Worm (Caenorhabditis elegans) whole organism, L3 larva: ENCODE measurements around the gene C29E4.15.
A peak's percentile ranks its signal among the peaks of the same experiment; 100 is the strongest.
"Not testable (repeated sequence)": the region's sequence is repeated elsewhere in the genome, so short reads cannot be mapped to it uniquely, and the experiment has no call there.

Source experiments
- R02D3.7 ChIP-seq: fragments of 150-350 bp; optimal IDR thresholded peaks from 2 replicates; lab custom pipeline; 2014; ENCODE audit warnings: missing biosample characterization, missing genetic modification characterization
- ZK546.5 ChIP-seq: sonication (generic microtip); optimal IDR thresholded peaks from 2 replicates; lab custom pipeline; 2017; ENCODE audit warnings: missing biosample characterization, missing genetic modification characterization
- aly-2 ChIP-seq: fragments of 150-350 bp; optimal IDR thresholded peaks from 2 replicates; lab custom pipeline; 2014; ENCODE audit warnings: missing biosample characterization, missing genetic modification characterization
- ama-1 ChIP-seq: fragments of 150-350 bp; optimal IDR thresholded peaks from 2 replicates; lab custom pipeline; 2018
- ceh-28 ChIP-seq: fragments of 150-350 bp; optimal IDR thresholded peaks from 2 replicates; lab custom pipeline; 2014; ENCODE audit warnings: missing biosample characterization, missing genetic modification reagents, missing genetic modification characterization
- ceh-82 ChIP-seq: fragments of 150-350 bp; optimal IDR thresholded peaks from 2 replicates; lab custom pipeline; 2014; ENCODE audit warnings: missing biosample characterization, missing genetic modification characterization
- ceh-9 ChIP-seq: sonication (generic microtip); optimal IDR thresholded peaks from 2 replicates; lab custom pipeline; 2018; ENCODE audit warnings: missing biosample characterization, missing genetic modification characterization
- daf-12 ChIP-seq: fragments of 150-350 bp; optimal IDR thresholded peaks from 2 replicates; lab custom pipeline; 2014; ENCODE audit warnings: missing biosample characterization, missing genetic modification reagents, missing genetic modification characterization
- egl-27 ChIP-seq: sonication (generic microtip); optimal IDR thresholded peaks from 4 replicates; lab custom pipeline; 2017; ENCODE audit warnings: missing biosample characterization, missing genetic modification reagents, missing genetic modification characterization
- egl-5 ChIP-seq: fragments of 150-350 bp; optimal IDR thresholded peaks from 2 replicates; lab custom pipeline; 2017; ENCODE audit warnings: missing biosample characterization, missing genetic modification reagents, missing genetic modification characterization, inconsistent platforms
- elt-1 ChIP-seq: fragments of 150-350 bp; optimal IDR thresholded peaks from 2 replicates; lab custom pipeline; 2014; ENCODE audit warnings: missing biosample characterization, missing genetic modification characterization
- elt-3 ChIP-seq, 3 experiments: fragments of 150-350 bp in 1 of 3; sonication (generic microtip) in 2 of 3; optimal IDR thresholded peaks; 2 replicates in 2 of 3; 4 replicates in 1 of 3; lab custom pipeline; 2014 to 2017; ENCODE audit warnings: missing biosample characterization in 3 of 3, missing genetic modification characterization in 3 of 3
- eor-1 ChIP-seq, 2 experiments: fragments of 150-350 bp; optimal IDR thresholded peaks; 2 replicates each; lab custom pipeline; 2014 to 2018; ENCODE audit warnings: missing biosample characterization in 2 of 2, missing genetic modification characterization in 2 of 2
- fkh-10 ChIP-seq: sonication (generic microtip); optimal IDR thresholded peaks from 2 replicates; lab custom pipeline; 2017; ENCODE audit warnings: missing biosample characterization, missing genetic modification reagents, missing genetic modification characterization
- hmg-11 ChIP-seq: sonication (generic microtip); optimal IDR thresholded peaks from 2 replicates; lab custom pipeline; 2016; ENCODE audit warnings: missing genetic modification characterization, missing compliant biosample characterization
- jun-1 ChIP-seq: fragments of 150-350 bp; optimal IDR thresholded peaks from 2 replicates; lab custom pipeline; 2014; ENCODE audit warnings: missing biosample characterization, missing genetic modification reagents, missing genetic modification characterization
- lin-15B ChIP-seq: fragments of 150-350 bp; optimal IDR thresholded peaks from 2 replicates; lab custom pipeline; 2014; ENCODE audit warnings: missing biosample characterization, missing genetic modification characterization
- lin-39 ChIP-seq: fragments of 150-350 bp; optimal IDR thresholded peaks from 2 replicates; lab custom pipeline; 2018; ENCODE audit warnings: missing biosample characterization, missing genetic modification reagents, missing genetic modification characterization
- lsy-12 ChIP-seq: sonication (generic microtip); optimal IDR thresholded peaks from 2 replicates; lab custom pipeline; 2016; ENCODE audit warnings: mild to moderate bottlenecking, missing genetic modification characterization, missing compliant biosample characterization
- mdl-1 ChIP-seq: fragments of 150-350 bp; optimal IDR thresholded peaks from 2 replicates; lab custom pipeline; 2014; ENCODE audit warnings: missing biosample characterization, missing genetic modification characterization
- mml-1 ChIP-seq: fragments of 150-350 bp; sonication (generic microtip); optimal IDR thresholded peaks from 3 replicates; lab custom pipeline; 2014; ENCODE audit warnings: missing biosample characterization, missing genetic modification characterization
- nfya-1 ChIP-seq: sonication (generic microtip); optimal IDR thresholded peaks from 2 replicates; lab custom pipeline; 2017; ENCODE audit warnings: missing genetic modification characterization, mild to moderate bottlenecking, missing compliant biosample characterization, antibody characterized with exemption, moderate library complexity; ENCODE audit not compliant: insufficient read depth
- nhr-23 ChIP-seq: fragments of 150-350 bp; optimal IDR thresholded peaks from 2 replicates; lab custom pipeline; 2014; ENCODE audit warnings: missing biosample characterization, missing genetic modification reagents, missing genetic modification characterization
- nhr-237 ChIP-seq: fragments of 150-350 bp; optimal IDR thresholded peaks from 2 replicates; lab custom pipeline; 2014; ENCODE audit warnings: missing biosample characterization, missing genetic modification characterization
- nhr-25 ChIP-seq: sonication (generic microtip); optimal IDR thresholded peaks from 2 replicates; lab custom pipeline; 2017; ENCODE audit warnings: missing biosample characterization, missing genetic modification characterization
- nhr-28 ChIP-seq: fragments of 150-350 bp; optimal IDR thresholded peaks from 2 replicates; lab custom pipeline; 2014; ENCODE audit warnings: missing biosample characterization, missing genetic modification characterization
- nhr-43 ChIP-seq: sonication (generic microtip); optimal IDR thresholded peaks from 2 replicates; lab custom pipeline; 2016; ENCODE audit warnings: mild to moderate bottlenecking, missing genetic modification characterization, missing compliant biosample characterization; ENCODE audit not compliant: poor library complexity, severe bottlenecking
- nhr-76 ChIP-seq: fragments of 150-350 bp; sonication (generic microtip); optimal IDR thresholded peaks from 5 replicates; lab custom pipeline; 2014; ENCODE audit warnings: missing biosample characterization, missing genetic modification characterization
- pha-4 ChIP-seq: fragments of 150-350 bp; optimal IDR thresholded peaks from 2 replicates; lab custom pipeline; 2014; ENCODE audit warnings: missing biosample characterization, missing genetic modification reagents, missing genetic modification characterization
- skn-1 ChIP-seq: fragments of 150-350 bp; optimal IDR thresholded peaks from 2 replicates; lab custom pipeline; 2014; ENCODE audit warnings: missing biosample characterization, missing genetic modification characterization
- snpc-4 ChIP-seq: fragments of 150-350 bp; optimal IDR thresholded peaks from 2 replicates; lab custom pipeline; 2014; ENCODE audit warnings: missing biosample characterization, missing genetic modification characterization
- tbx-2 ChIP-seq: sonication (generic microtip); optimal IDR thresholded peaks from 2 replicates; lab custom pipeline; 2016; ENCODE audit warnings: mild to moderate bottlenecking, missing genetic modification characterization, missing compliant biosample characterization
- unc-39 ChIP-seq: sonication (generic microtip); optimal IDR thresholded peaks from 4 replicates; lab custom pipeline; 2017; ENCODE audit warnings: missing biosample characterization, missing genetic modification characterization
- unc-62 ChIP-seq: fragments of 150-350 bp; sonication (generic microtip); optimal IDR thresholded peaks from 4 replicates; lab custom pipeline; 2014; ENCODE audit warnings: missing biosample characterization, missing genetic modification reagents, missing genetic modification characterization
- ztf-4 ChIP-seq: fragments of 150-350 bp; optimal IDR thresholded peaks from 2 replicates; lab custom pipeline; 2014; ENCODE audit warnings: missing biosample characterization, missing genetic modification characterization

C29E4.15 gene

ce11 chrIII:7956965-7957364 is 4.5 kb downstream of the C29E4.15 start, which contains the start of gene C29E4.9:
TSS of gene C29E4.9 (minus strand) at chrIII:7957065.
- TF ChIP-seq mdl-1 (tag; lab: Kevin White, UChicago) (no peak), eor-1 (tag; optimal IDR thresholded peaks at IDR 0.05; lab: Kevin White, UChicago) (no peak), nhr-76 (tag; lab: Kevin White, UChicago) (no peak), ceh-82 (tag; lab: Kevin White, UChicago) (no peak), nhr-28 (no peak), lsy-12 (tag; lab: Kevin White, UChicago) (no peak), egl-5 (no peak), nhr-43 (tag; lab: Kevin White, UChicago) (no peak), skn-1 (tag; lab: Kevin White, UChicago) (no peak), lin-15B (tag; lab: Kevin White, UChicago) (no peak), hmg-11 (no peak)

- TF ChIP-seq nfya-1 (tag; lab: Kevin White, UChicago) (peak; percentile 32), nhr-23 (tag; lab: Kevin White, UChicago) (peak; percentile 30), ztf-4 (tag; lab: Kevin White, UChicago) (no peak), elt-3 (tag; optimal IDR thresholded peaks at IDR 0.05; lab: Kevin White, UChicago) (no peak), pha-4 (peak; percentile 66), mml-1 (no peak), tbx-2 (tag; lab: Kevin White, UChicago) (no peak)
Measured at ce11 chrIII:7958085-7958484, 5.7 kb downstream of the C29E4.15 start, which contains the start of gene C29E4.11. TSS of gene C29E4.11 (minus strand) at chrIII:7958114.

DNA sequence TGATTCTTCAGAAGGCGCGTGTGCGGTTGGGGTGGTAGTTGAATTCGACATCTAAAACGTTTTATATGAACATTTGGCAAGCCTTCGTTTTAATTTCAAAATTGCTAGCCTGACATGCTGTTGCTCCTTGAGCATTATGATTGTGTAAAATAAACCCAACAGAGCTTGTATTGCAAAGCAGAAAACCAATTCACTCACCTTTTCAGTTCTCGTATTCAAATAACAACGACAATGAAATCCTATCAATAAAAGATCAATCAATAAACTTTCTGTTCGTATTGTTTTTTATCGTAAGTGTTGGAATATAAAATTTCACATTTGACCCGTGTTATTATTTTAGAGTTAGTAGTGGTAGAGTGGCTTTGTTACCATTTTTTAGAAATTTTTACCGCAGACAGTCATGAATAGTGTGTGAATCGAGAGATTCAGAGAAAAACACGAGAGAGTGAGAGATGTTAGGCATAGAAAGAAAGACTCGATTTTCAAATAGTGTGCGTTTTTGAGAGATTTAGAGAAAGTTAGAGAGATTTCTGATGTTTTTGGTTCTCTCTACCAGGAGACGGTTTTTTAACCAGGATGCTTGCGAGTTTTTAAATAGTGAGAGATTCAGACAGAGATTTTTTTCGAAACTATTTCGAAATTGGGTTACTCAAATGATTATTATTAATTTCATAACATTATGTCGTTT is 6.6 kb downstream of the C29E4.15 start, which contains the start of gene F54H12.10:
Gene F54H12.10, minus strand, starts transcription at position 51 of the 688 bp plus-strand sequence.
- TF ChIP-seq eor-1 (tag; optimal IDR thresholded peaks at IDR 0.05; lab: Kevin White, UChicago); nhr-237; snpc-4 (tag; lab: Kevin White, UChicago): not testable (repeated sequence)

- TF ChIP-seq nhr-25; daf-12 (tag; lab: Kevin White, UChicago); snpc-4 (tag; lab: Kevin White, UChicago): not testable (repeated sequence)
- TF ChIP-seq, all 47 proteins: peak for 0; not testable (repeated sequence) for 47
Measured at ce11 chrIII:7962641-7963040, 10.2 kb downstream of the C29E4.15 start, which contains the start of gene F54H12.4. TSS of gene F54H12.4 (minus strand) at chrIII:7962741.

DNA sequence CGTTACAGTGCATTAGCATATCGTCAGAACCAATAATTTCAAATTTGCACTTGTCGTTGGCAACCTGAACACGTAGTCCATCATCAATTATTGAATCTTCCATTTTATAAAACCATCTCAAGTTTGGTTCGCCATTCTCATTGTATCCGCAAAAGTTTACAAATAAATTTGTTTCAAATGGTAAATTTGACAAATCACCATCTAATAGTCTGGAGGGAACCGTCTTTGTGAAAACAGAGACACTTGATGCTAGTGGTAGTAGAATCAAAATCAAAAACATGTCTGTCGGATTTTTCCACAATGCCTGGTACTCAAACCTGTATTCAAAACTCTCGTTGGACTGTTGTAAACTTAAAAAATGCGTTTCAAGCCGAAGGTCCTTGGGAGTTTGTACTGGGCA is 11.9 kb downstream of the C29E4.15 start, which contains the start of gene F54H12.2:
Gene F54H12.2, plus strand, starts transcription at position 301 of the 400 bp plus-strand sequence.
- TF ChIP-seq tbx-2, jun-1, ceh-28 (tag; lab: Kevin White, UChicago): not testable (repeated sequence)

- no peak for TF ChIP-seq lsy-12 (tag; lab: Kevin White, UChicago)
- no peak for TF ChIP-seq jun-1 (tag; lab: Kevin White, UChicago)
- no peak for TF ChIP-seq nhr-23 (tag; lab: Kevin White, UChicago)
- no peak for TF ChIP-seq aly-2 (tag; lab: Kevin White, UChicago)
- no peak for TF ChIP-seq nhr-25
- no peak for TF ChIP-seq ceh-82 (tag; lab: Kevin White, UChicago)
- TF ChIP-seq daf-12 (tag; lab: Kevin White, UChicago) = no peak
- TF ChIP-seq unc-62 (GFP tag; lab: Kevin White, UChicago) = no peak
Measured at ce11 chrIII:7969121-7969520, 16.7 kb downstream of the C29E4.15 start, which contains the start of the genes F54H12.8 and F54H12.7. TSS of gene F54H12.8 (minus strand) at chrIII:7969221. TSS of gene F54H12.7 (plus strand) at chrIII:7969349.

- TF ChIP-seq fkh-10 (GFP tag; lab: Kevin White, UChicago) (no peak), tbx-2 (tag; lab: Kevin White, UChicago) (no peak), nhr-76 (tag; lab: Kevin White, UChicago) (no peak), elt-1 (no peak), elt-3 (tag; optimal IDR thresholded peaks at IDR 0.05; lab: Kevin White, UChicago) (no peak), ceh-9 (no peak), R02D3.7 (no peak), lin-39 (tag; lab: Kevin White, UChicago) (no peak), ZK546.5 (tag; lab: Kevin White, UChicago) (no peak), mml-1 (no peak), unc-39 (tag; lab: Kevin White, UChicago) (no peak), snpc-4 (tag; lab: Kevin White, UChicago) (no peak), ama-1 (lab: Kevin White, UChicago) (no peak), nhr-25 (no peak), aly-2 (tag; lab: Kevin White, UChicago) (no peak), egl-27 (tag; lab: Kevin White, UChicago) (no peak), skn-1 (tag; lab: Kevin White, UChicago) (no peak), nfya-1 (tag; lab: Kevin White, UChicago) (no peak), lsy-12 (tag; lab: Kevin White, UChicago) (no peak)
Measured at ce11 chrIII:7972061-7972460, 19.6 kb downstream of the C29E4.15 start, which contains the start of gene F54H12.5. TSS of gene F54H12.5 (minus strand) at chrIII:7972161.
